Worm (Caenorhabditis elegans) whole organism, young adult: ENCODE results near the gene myrf-1.

Experiments used
- F49E8.2 ChIP-seq: sonication (generic microtip); optimal IDR thresholded peaks from 3 replicates; lab custom pipeline; 2017; ENCODE audit warnings: missing genetic modification characterization, mild to moderate bottlenecking, missing compliant biosample characterization, antibody characterized with exemption, moderate library complexity; ENCODE audit not compliant: insufficient read depth
- atf-7 ChIP-seq: sonication (generic microtip); optimal IDR thresholded peaks from 2 replicates; lab custom pipeline; 2017; ENCODE audit warnings: mild to moderate bottlenecking, missing genetic modification characterization, missing compliant biosample characterization
- lin-40 ChIP-seq: sonication (generic microtip); optimal IDR thresholded peaks from 2 replicates; lab custom pipeline; 2016; ENCODE audit warnings: missing genetic modification characterization, mild to moderate bottlenecking, missing compliant biosample characterization, missing genotype, missing genetic modification reagents
- snpc-4 ChIP-seq, 5 experiments: fragments of 150-350 bp in 1 of 5; sonication (generic microtip) in 4 of 5; optimal IDR thresholded peaks; 2 replicates each; lab custom pipeline; 2014 to 2018; ENCODE audit warnings: missing genetic modification characterization in 5 of 5, missing biosample characterization in 3 of 5, antibody characterized with exemption in 2 of 5, mild to moderate bottlenecking in 2 of 5, missing compliant biosample characterization in 2 of 5, missing genotype in 2 of 5, moderate library complexity in 2 of 5, missing genetic modification reagents in 1 of 5

DNA sequence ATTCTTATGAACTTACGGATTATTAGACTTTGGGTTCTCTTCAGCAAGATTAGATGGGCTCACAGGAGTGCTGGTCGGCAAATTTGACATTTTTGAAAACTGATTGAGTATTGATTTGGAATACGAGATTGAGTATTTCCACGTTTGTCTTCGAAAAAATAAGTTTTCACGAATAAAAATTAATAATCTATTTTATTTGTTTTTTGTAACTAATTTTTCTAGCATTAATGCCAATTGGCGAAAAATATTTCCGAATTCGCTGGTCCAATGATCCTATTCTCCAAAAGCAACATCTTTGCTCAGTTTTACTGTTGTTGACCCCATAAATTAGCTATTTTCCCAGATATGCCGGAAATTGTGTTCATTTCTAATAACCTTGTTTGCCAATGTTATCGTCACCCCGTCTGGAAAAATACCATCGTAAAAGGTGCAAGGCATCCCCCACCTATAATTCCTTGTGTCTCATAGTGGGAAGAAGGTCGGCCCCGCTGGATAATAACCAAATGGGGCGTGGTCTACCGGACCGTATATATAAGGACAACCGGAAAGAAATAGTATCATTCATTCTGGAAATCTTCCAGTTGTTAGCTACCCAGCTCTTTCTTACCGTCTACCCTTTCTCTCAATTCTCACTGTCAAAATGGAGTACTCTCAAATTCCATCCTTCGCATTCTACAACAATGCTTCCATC is 38.0 kb downstream of the myrf-1 start, which contains the start of the genes ZK673.6 and sdz-37:
- no peak for TF ChIP-seq snpc-4 (GFP tag; optimal IDR thresholded peaks at IDR 0.05; lab: Kevin White, UChicago)
- TF ChIP-seq snpc-4 (tag; optimal IDR thresholded peaks at IDR 0.05; lab: Kevin White, UChicago), result no peak
- no peak for TF ChIP-seq lin-40 (tag; lab: Kevin White, UChicago)
- TF ChIP-seq F49E8.2 (tag; lab: Kevin White, UChicago), result no peak
- TF ChIP-seq atf-7 (tag; lab: Kevin White, UChicago), result no peak
